Worm (Caenorhabditis elegans): ENCODE data around the gene srj-4.

Gene srj-4

DNA sequence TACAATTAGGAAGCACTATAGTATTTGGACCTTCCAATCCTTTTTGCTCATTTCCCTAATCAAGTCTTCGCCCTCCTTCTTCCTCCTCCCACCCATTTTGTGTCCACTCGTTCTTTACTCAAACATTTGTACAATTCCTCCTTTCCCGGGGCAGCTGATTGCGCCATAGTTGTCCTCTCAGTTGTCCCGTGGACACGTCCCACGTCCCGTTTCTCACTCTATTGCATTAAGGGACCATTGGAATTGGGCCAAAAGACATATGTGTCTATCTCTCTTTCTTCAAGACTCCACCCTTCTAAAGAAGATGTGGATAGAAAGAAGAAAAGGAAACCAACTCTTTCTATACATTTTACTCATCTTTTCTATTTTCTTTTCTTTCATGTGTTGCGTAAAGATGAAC, 48.1 kb downstream of the srj-4 start:
- TF ChIP-seq nhr-19 (GFP tag; conservative IDR thresholded peaks at IDR 0.05): no peak
- TF ChIP-seq ces-1 (GFP tag; optimal IDR thresholded peaks at IDR 0.05): no peak
- no peak for TF ChIP-seq grh-1 (GFP tag; IDR thresholded peaks at IDR 0.05)
- TF ChIP-seq lin-14 (GFP tag; optimal IDR thresholded peaks at IDR 0.05): peak; percentile 82
- TF ChIP-seq egl-13 (tag; optimal IDR thresholded peaks at IDR 0.05): no peak
- TF ChIP-seq xbp-1 (tag; optimal IDR thresholded peaks at IDR 0.05): no peak
- TF ChIP-seq isw-1 (GFP tag; IDR thresholded peaks at IDR 0.05): no peak
- TF ChIP-seq lin-39 (tag; optimal IDR thresholded peaks at IDR 0.05): no peak
- TF ChIP-seq aly-2 (tag; optimal IDR thresholded peaks at IDR 0.05): no peak
- no peak for TF ChIP-seq efl-1 (optimal IDR thresholded peaks at IDR 0.05)
- peak in 1 of 2 experiments; percentile 13 for TF ChIP-seq efl-1 (GFP tag; optimal IDR thresholded peaks at IDR 0.05 in 1 of 2)
- TF ChIP-seq mep-1 (tag; optimal IDR thresholded peaks at IDR 0.05): peak; percentile 3
- TF ChIP-seq elt-2 (tag; optimal IDR thresholded peaks at IDR 0.05): no peak
- TF ChIP-seq nhr-12 (tag; optimal IDR thresholded peaks at IDR 0.05): no peak

DNA sequence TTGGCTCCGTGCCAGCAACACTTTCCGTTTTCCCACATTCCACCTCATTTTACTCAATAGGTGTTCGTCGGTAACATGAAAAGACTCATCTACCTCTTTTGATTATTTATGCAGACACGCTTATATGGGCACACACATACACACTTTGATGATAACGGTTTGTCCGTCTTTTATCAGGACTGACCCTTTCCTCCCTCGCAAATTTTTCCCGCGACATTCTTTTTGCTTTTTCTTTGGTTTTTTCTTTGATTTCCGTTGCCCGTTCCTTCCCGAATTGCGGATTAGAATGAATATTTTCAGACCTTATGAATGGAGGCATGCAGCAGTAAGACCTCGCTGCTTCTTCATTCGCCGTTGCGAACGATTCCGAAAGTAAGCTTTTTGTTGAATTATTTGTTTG, 50.0 kb downstream of the srj-4 start, which contains the start of gene vab-8:
Gene vab-8 (plus strand): TSS at position 301 of the 400 bp plus-strand sequence.
- TF ChIP-seq unc-86 (tag; optimal IDR thresholded peaks at IDR 0.05) (no peak), grh-1 (GFP tag; IDR thresholded peaks at IDR 0.05) (no peak), pag-3 (tag; optimal IDR thresholded peaks at IDR 0.05; ENCODE audit: borderline replicate concordance, insufficient read depth) (no peak)

Data from whole organism, L1 larva.